Worm (Caenorhabditis elegans) whole organism, mixed stage, embryonic: ENCODE measurements around the gene F44E5.17.

ENCODE experiments used
- lin-13 ChIP-seq: fragments of 150-350 bp; optimal IDR thresholded peaks from 2 replicates; lab custom pipeline; 2014; ENCODE audit warnings: missing biosample characterization, missing genetic modification characterization
- nhr-2 ChIP-seq: fragments of 150-350 bp; optimal IDR thresholded peaks from 2 replicates; lab custom pipeline; 2014; ENCODE audit warnings: missing biosample characterization, missing genetic modification characterization
- unc-62 ChIP-seq: fragments of 150-350 bp; optimal IDR thresholded peaks from 2 replicates; lab custom pipeline; 2014; ENCODE audit warnings: missing biosample characterization, missing genetic modification reagents, missing genetic modification characterization

ce11 chrII:11719533-11719932 is 28.9 kb downstream of the F44E5.17 start:
- TF ChIP-seq unc-62 (GFP tag; lab: Kevin White, UChicago), result no peak
- TF ChIP-seq nhr-2 (tag; lab: Kevin White, UChicago), result no peak
- no peak for TF ChIP-seq lin-13 (tag; lab: Kevin White, UChicago)
